Worm (Caenorhabditis elegans) whole organism, L1 larva: ENCODE measurements around the gene arl-3.
A peak's percentile ranks its signal among the peaks of the same experiment; 100 is the strongest.

Source experiments
- C04F5.9 ChIP-seq: sonication (generic microtip); optimal IDR thresholded peaks from 2 replicates; lab custom pipeline; 2016; ENCODE audit warnings: missing genetic modification characterization, missing compliant biosample characterization
- C34B4.2 ChIP-seq: sonication (generic microtip); optimal IDR thresholded peaks from 2 replicates; lab custom pipeline; 2017; ENCODE audit warnings: mild to moderate bottlenecking, missing genetic modification characterization, missing compliant biosample characterization
- aly-2 ChIP-seq: fragments of 150-350 bp; optimal IDR thresholded peaks from 2 replicates; lab custom pipeline; 2014; ENCODE audit warnings: missing biosample characterization, missing genetic modification characterization
- ceh-63 ChIP-seq: fragments of 200-800 bp; sonication (Bioruptor generic); optimal IDR thresholded peaks from 2 replicates; lab custom pipeline; 2018; ENCODE audit warnings: mild to moderate bottlenecking, missing genetic modification characterization, missing compliant biosample characterization
- ceh-8 ChIP-seq: fragments of 200-800 bp; sonication (Bioruptor generic); optimal IDR thresholded peaks from 2 replicates; lab custom pipeline; 2018; ENCODE audit warnings: mild to moderate bottlenecking, missing genetic modification characterization, moderate library complexity, missing compliant biosample characterization
- ceh-82 ChIP-seq, 3 experiments: fragments of 150-350 bp in 1 of 3; sonication (generic microtip) in 2 of 3; optimal IDR thresholded peaks; 2 replicates each; lab custom pipeline; 2014 to 2017; ENCODE audit warnings: missing biosample characterization in 3 of 3, missing genetic modification characterization in 3 of 3
- ceh-88 ChIP-seq: fragments of 200-800 bp; sonication (Bioruptor generic); IDR thresholded peaks from 2 replicates; pipeline ENCODE4 v1.3.6; 2022; ENCODE audit warnings: missing genetic modification characterization, missing compliant biosample characterization
- ceh-90 ChIP-seq: sonication (generic microtip); optimal IDR thresholded peaks from 2 replicates; lab custom pipeline; 2016; ENCODE audit warnings: missing genetic modification characterization, missing compliant biosample characterization
- ces-1 ChIP-seq: fragments of 150-350 bp; optimal IDR thresholded peaks from 2 replicates; lab custom pipeline; 2014; ENCODE audit warnings: missing biosample characterization, missing genetic modification reagents, missing genetic modification characterization
- dpl-1 ChIP-seq, 3 experiments: fragments of 150-350 bp in 2 of 3; sonication (generic microtip) in 1 of 3; optimal IDR thresholded peaks; 2 replicates each; lab custom pipeline; 2014 to 2017; ENCODE audit warnings: missing biosample characterization in 3 of 3, missing genetic modification characterization in 3 of 3, missing genetic modification reagents in 3 of 3
- efl-1 ChIP-seq, 4 experiments: fragments of 150-350 bp; optimal IDR thresholded peaks in 3 of 4; peaks in 1 of 4; 1 replicate in 1 of 4; 2 replicates in 3 of 4; lab custom pipeline; 2014; ENCODE audit warnings: missing biosample characterization in 2 of 4, missing genetic modification characterization in 2 of 4, missing genetic modification reagents in 2 of 4
- efl-3 ChIP-seq: fragments of 200-800 bp; sonication (Bioruptor generic); optimal IDR thresholded peaks from 2 replicates; lab custom pipeline; 2018; ENCODE audit warnings: mild to moderate bottlenecking, missing genetic modification characterization, missing compliant biosample characterization
- egl-13 ChIP-seq: sonication (generic microtip); optimal IDR thresholded peaks from 2 replicates; lab custom pipeline; 2016; ENCODE audit warnings: missing genotype, missing genetic modification reagents, missing genetic modification characterization, missing compliant biosample characterization
- elt-2 ChIP-seq: sonication (generic microtip); optimal IDR thresholded peaks from 2 replicates; lab custom pipeline; 2016; ENCODE audit warnings: missing genetic modification characterization, mild to moderate bottlenecking, inconsistent platforms, missing compliant biosample characterization, missing genetic modification reagents
- elt-3 ChIP-seq, 6 experiments: fragments of 150-350 bp in 1 of 6; sonication (generic microtip); optimal IDR thresholded peaks; 2 replicates each; lab custom pipeline; 2017 to 2018; ENCODE audit warnings: missing biosample characterization in 6 of 6, missing genetic modification characterization in 6 of 6, inconsistent platforms in 1 of 6
- ets-5 ChIP-seq: fragments of 200-800 bp; sonication (Bioruptor generic); IDR thresholded peaks from 2 replicates; pipeline ENCODE4 v1.3.6; 2022; ENCODE audit warnings: missing genetic modification characterization, missing compliant biosample characterization
- fkh-10 ChIP-seq: sonication (generic microtip); optimal IDR thresholded peaks from 2 replicates; lab custom pipeline; 2017; ENCODE audit warnings: missing biosample characterization, missing genetic modification reagents, missing genetic modification characterization
- fkh-4 ChIP-seq: sonication (generic microtip); optimal IDR thresholded peaks from 2 replicates; lab custom pipeline; 2016; ENCODE audit warnings: missing compliant biosample characterization, missing genetic modification characterization, borderline replicate concordance
- fkh-8 ChIP-seq: sonication (generic microtip); optimal IDR thresholded peaks from 2 replicates; lab custom pipeline; 2016; ENCODE audit warnings: mild to moderate bottlenecking, missing genetic modification characterization, missing compliant biosample characterization
- fos-1 ChIP-seq: fragments of 150-350 bp; optimal IDR thresholded peaks from 2 replicates; lab custom pipeline; 2014; ENCODE audit warnings: missing biosample characterization, missing genetic modification characterization
- grh-1 ChIP-seq: fragments of 200-800 bp; sonication (Bioruptor generic); IDR thresholded peaks from 2 replicates; pipeline ENCODE4 v1.3.6; 2022; ENCODE audit warnings: missing genetic modification reagents, missing genetic modification characterization, missing compliant biosample characterization
- hpl-2 ChIP-seq: fragments of 150-350 bp; optimal IDR thresholded peaks from 2 replicates; lab custom pipeline; 2014; ENCODE audit warnings: missing biosample characterization, missing genetic modification reagents, missing genetic modification characterization
- jun-1 ChIP-seq: fragments of 150-350 bp; optimal IDR thresholded peaks from 2 replicates; lab custom pipeline; 2014; ENCODE audit warnings: missing biosample characterization, missing genetic modification reagents, missing genetic modification characterization
- lin-13 ChIP-seq: fragments of 150-350 bp; optimal IDR thresholded peaks from 2 replicates; lab custom pipeline; 2014; ENCODE audit warnings: missing biosample characterization, missing genetic modification reagents, missing genetic modification characterization
- lin-14 ChIP-seq: fragments of 200-800 bp; sonication (Bioruptor generic); optimal IDR thresholded peaks from 2 replicates; lab custom pipeline; 2018; ENCODE audit warnings: mild to moderate bottlenecking, missing genetic modification characterization, moderate library complexity, missing compliant biosample characterization
- lin-39 ChIP-seq: fragments of 150-350 bp; optimal IDR thresholded peaks from 2 replicates; lab custom pipeline; 2014; ENCODE audit warnings: missing biosample characterization, missing genetic modification reagents, missing genetic modification characterization
- lir-3 ChIP-seq: sonication (generic microtip); optimal IDR thresholded peaks from 2 replicates; lab custom pipeline; 2016; ENCODE audit warnings: mild to moderate bottlenecking, missing genetic modification characterization, moderate library complexity, missing compliant biosample characterization; ENCODE audit not compliant: poor library complexity
- mdl-1 ChIP-seq, 2 experiments: fragments of 150-350 bp; optimal IDR thresholded peaks; 2 replicates each; lab custom pipeline; 2014 to 2017; ENCODE audit warnings: missing biosample characterization in 2 of 2, missing genetic modification characterization in 2 of 2, inconsistent platforms in 1 of 2
- mep-1 ChIP-seq: fragments of 150-350 bp; optimal IDR thresholded peaks from 2 replicates; lab custom pipeline; 2014; ENCODE audit warnings: missing biosample characterization, missing genetic modification characterization
- nhr-237 ChIP-seq: fragments of 150-350 bp; optimal IDR thresholded peaks from 2 replicates; lab custom pipeline; 2014; ENCODE audit warnings: missing biosample characterization, missing genetic modification characterization
- nhr-47 ChIP-seq: sonication (generic microtip); optimal IDR thresholded peaks from 2 replicates; lab custom pipeline; 2016; ENCODE audit warnings: mild to moderate bottlenecking, missing genetic modification characterization, moderate library complexity, missing compliant biosample characterization
- nhr-71 ChIP-seq: sonication (generic microtip); optimal IDR thresholded peaks from 2 replicates; lab custom pipeline; 2016; ENCODE audit warnings: mild to moderate bottlenecking, missing genetic modification characterization, moderate library complexity, missing compliant biosample characterization
- nhr-77 ChIP-seq: fragments of 150-350 bp; optimal IDR thresholded peaks from 2 replicates; lab custom pipeline; 2014; ENCODE audit warnings: missing biosample characterization, missing genetic modification characterization
- nhr-85 ChIP-seq: sonication (generic microtip); peaks from one replicate; lab custom pipeline; 2016; ENCODE audit warnings: missing genetic modification characterization, inconsistent platforms, missing compliant biosample characterization
- pax-3 ChIP-seq: fragments of 200-800 bp; sonication (Bioruptor generic); optimal IDR thresholded peaks from 2 replicates; lab custom pipeline; 2018; ENCODE audit warnings: mild to moderate bottlenecking, missing genetic modification characterization, moderate library complexity, missing compliant biosample characterization
- rnt-1 ChIP-seq: sonication (generic microtip); optimal IDR thresholded peaks from 2 replicates; lab custom pipeline; 2016; ENCODE audit warnings: mild to moderate bottlenecking, missing genetic modification characterization, moderate library complexity, missing compliant biosample characterization
- skn-1 ChIP-seq: fragments of 150-350 bp; optimal IDR thresholded peaks from 2 replicates; lab custom pipeline; 2014; ENCODE audit warnings: missing biosample characterization, missing genetic modification characterization
- snu-23 ChIP-seq: sonication (generic microtip); optimal IDR thresholded peaks from 2 replicates; lab custom pipeline; 2016; ENCODE audit warnings: missing genetic modification characterization, missing compliant biosample characterization
- sox-4 ChIP-seq: sonication (generic microtip); optimal IDR thresholded peaks from 2 replicates; lab custom pipeline; 2016; ENCODE audit warnings: missing genetic modification characterization, missing compliant biosample characterization
- sup-37 ChIP-seq: fragments of 200-800 bp; sonication (Bioruptor generic); optimal IDR thresholded peaks from 2 replicates; lab custom pipeline; 2018; ENCODE audit warnings: mild to moderate bottlenecking, missing genetic modification characterization, missing compliant biosample characterization
- swsn-7 ChIP-seq: sonication (generic microtip); optimal IDR thresholded peaks from 2 replicates; lab custom pipeline; 2016; ENCODE audit warnings: missing genetic modification characterization, missing compliant biosample characterization
- tbx-2 ChIP-seq: sonication (generic microtip); optimal IDR thresholded peaks from 2 replicates; lab custom pipeline; 2016; ENCODE audit warnings: missing genetic modification characterization, missing compliant biosample characterization
- unc-130 ChIP-seq: fragments of 150-350 bp; optimal IDR thresholded peaks from 2 replicates; lab custom pipeline; 2017; ENCODE audit warnings: missing biosample characterization, missing genetic modification characterization, inconsistent platforms
- unc-86 ChIP-seq: sonication (generic microtip); optimal IDR thresholded peaks from 2 replicates; lab custom pipeline; 2016; ENCODE audit warnings: missing genetic modification characterization, missing compliant biosample characterization
- unc-98 ChIP-seq: fragments of 200-800 bp; sonication (Bioruptor generic); IDR thresholded peaks from 2 replicates; pipeline ENCODE4 v1.3.6; 2022; ENCODE audit warnings: missing genetic modification characterization, missing compliant biosample characterization
- zip-4 ChIP-seq: fragments of 200-800 bp; sonication (Bioruptor generic); optimal IDR thresholded peaks from 2 replicates; lab custom pipeline; 2018; ENCODE audit warnings: mild to moderate bottlenecking, missing genetic modification characterization, moderate library complexity, missing compliant biosample characterization
- ztf-11 ChIP-seq, 2 experiments: sonication (generic microtip); optimal IDR thresholded peaks; 2 replicates each; lab custom pipeline; 2016 to 2017; ENCODE audit warnings: missing genetic modification characterization in 2 of 2, missing biosample characterization in 1 of 2, missing compliant biosample characterization in 1 of 2
- ztf-4 ChIP-seq: fragments of 150-350 bp; optimal IDR thresholded peaks from 2 replicates; lab custom pipeline; 2014; ENCODE audit warnings: missing biosample characterization, missing genetic modification characterization

Gene arl-3

ce11 chrII:14606172-14606571, at the start of gene arl-3:
TSS of gene arl-3 (plus strand) at chrII:14606472.
- TF ChIP-seq efl-1 (optimal IDR thresholded peaks at IDR 0.05; lab: Kevin White, UChicago), result no peak
- peak in 1 of 2 experiments; percentile 74 for TF ChIP-seq efl-1 (GFP tag; optimal IDR thresholded peaks at IDR 0.05 in 1 of 2; lab: Kevin White, UChicago)
- TF ChIP-seq ceh-82 (tag; optimal IDR thresholded peaks at IDR 0.05; lab: Kevin White, UChicago), result no peak

ce11 chrII:14561549-14562115, 44.6 kb upstream of the arl-3 start, which contains the start of gene mog-4:
TSS of gene mog-4 (minus strand) at chrII:14561599.
- TF ChIP-seq tbx-2 (tag; lab: Kevin White, UChicago) (peak; percentile 97), unc-86 (tag; lab: Kevin White, UChicago) (peak; percentile 97), C04F5.9 (tag; lab: Kevin White, UChicago) (peak; percentile 97), lin-14 (GFP tag; lab: Kevin White, UChicago) (peak; percentile 97), unc-130 (peak; percentile 81), C34B4.2 (peak; percentile 54), nhr-77 (peak; percentile 95), ceh-8 (GFP tag; lab: Kevin White, UChicago) (peak; percentile 95), sup-37 (GFP tag; lab: Kevin White, UChicago) (peak; percentile 83), nhr-71 (tag; lab: Kevin White, UChicago) (peak; percentile 99), aly-2 (peak; percentile 45), unc-98 (GFP tag; lab: Robert Waterston, UW) (peak; percentile 100), lin-39 (tag; lab: Kevin White, UChicago) (peak; percentile 38), ceh-63 (GFP tag; lab: Kevin White, UChicago) (peak; percentile 93), efl-3 (peak; percentile 73), ceh-82 (tag; optimal IDR thresholded peaks at IDR 0.05; lab: Kevin White, UChicago) (peak; percentile 61 to 74 (median 63)), elt-2 (peak; percentile 86), zip-4 (peak; percentile 85), pax-3 (tag; lab: Kevin White, UChicago) (peak; percentile 98), grh-1 (GFP tag; lab: Robert Waterston, UW) (peak; percentile 99), fkh-4 (tag; lab: Kevin White, UChicago) (peak; percentile 89), jun-1 (tag; lab: Kevin White, UChicago) (peak; percentile 74), skn-1 (tag; lab: Kevin White, UChicago) (peak; percentile 33), hpl-2 (GFP tag; lab: Kevin White, UChicago) (peak; percentile 19), ztf-11 (tag; optimal IDR thresholded peaks at IDR 0.05; lab: Kevin White, UChicago) (peak in 1 of 2 experiments; percentile 96), lin-13 (peak; percentile 71), ets-5 (GFP tag; lab: Robert Waterston, UW) (peak; percentile 92; the same call in 1 of the 2 replicates), swsn-7 (tag; lab: Kevin White, UChicago) (peak; percentile 97), nhr-237 (tag; lab: Kevin White, UChicago) (peak; percentile 46), ceh-90 (tag; lab: Kevin White, UChicago) (peak; percentile 82), efl-1 (optimal IDR thresholded peaks at IDR 0.05; lab: Kevin White, UChicago) (peak; percentile 85 to 86), efl-1 (GFP tag; optimal IDR thresholded peaks at IDR 0.05 in 1 of 2; lab: Kevin White, UChicago) (peak; percentile 77 to 98), ceh-88 (GFP tag; lab: Robert Waterston, UW) (peak; percentile 100), mep-1 (peak; percentile 88), elt-3 (tag; optimal IDR thresholded peaks at IDR 0.05; lab: Kevin White, UChicago) (peak in 2 of 6 experiments; percentile 66 to 68), ces-1 (GFP tag; lab: Kevin White, UChicago) (peak; percentile 34), fkh-10 (GFP tag; lab: Kevin White, UChicago) (peak; percentile 65), lir-3 (tag; lab: Kevin White, UChicago) (peak; percentile 99), egl-13 (tag; lab: Kevin White, UChicago) (peak; percentile 96), snu-23 (GFP tag; lab: Kevin White, UChicago) (peak; percentile 98), mdl-1 (tag; optimal IDR thresholded peaks at IDR 0.05; lab: Kevin White, UChicago) (peak in 1 of 2 experiments; percentile 81), dpl-1 (GFP tag; optimal IDR thresholded peaks at IDR 0.05; lab: Kevin White, UChicago) (peak; percentile 74 to 83 (median 77)), rnt-1 (tag; lab: Kevin White, UChicago) (peak; percentile 96), ztf-4 (peak; percentile 63), fkh-8 (tag; lab: Kevin White, UChicago) (peak; percentile 98), sox-4 (tag; lab: Kevin White, UChicago) (peak; percentile 93), fos-1 (tag; lab: Kevin White, UChicago) (peak; percentile 26), nhr-47 (tag; lab: Kevin White, UChicago) (peak; percentile 99), nhr-85 (tag; lab: Kevin White, UChicago) (peak; percentile 98)
